Worm (Caenorhabditis elegans): ENCODE data around the gene rpl-35.

DNA sequence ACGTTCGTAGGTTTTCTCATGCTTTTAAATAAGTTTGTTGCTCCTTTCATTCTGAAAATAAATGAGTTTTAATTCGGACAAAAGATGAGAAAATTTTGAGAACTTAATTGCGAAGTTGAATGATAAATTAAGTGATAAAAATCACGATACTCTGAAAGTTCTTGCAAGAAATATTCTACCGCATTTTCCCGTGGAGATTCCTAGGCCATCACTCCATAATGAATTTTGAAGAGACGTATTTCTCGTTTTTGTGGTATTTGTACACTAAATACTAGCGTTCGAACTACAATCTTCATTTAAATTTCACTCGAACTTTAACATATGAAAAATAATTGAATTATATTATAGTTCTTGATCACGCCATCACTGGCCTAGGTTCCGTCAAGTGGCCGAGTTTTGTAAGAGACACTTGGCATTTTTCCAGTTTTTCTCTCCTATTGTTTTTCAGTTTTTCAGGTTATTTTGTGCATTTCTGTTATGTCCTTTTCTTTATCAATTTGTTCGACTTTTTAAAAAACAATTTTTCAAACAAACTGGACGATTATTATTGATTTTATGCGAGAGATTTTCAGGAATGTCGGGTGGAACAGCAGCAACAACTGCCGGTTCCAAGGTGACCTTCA, 3.6 kb downstream of the rpl-35 start, which contains the start of the genes coq-5 and ufm-1:
- TF ChIP-seq fos-1 (tag; optimal IDR thresholded peaks at IDR 0.05) (no peak), ceh-82 (tag; optimal IDR thresholded peaks at IDR 0.05) (no peak)
